Fruit fly (Drosophila melanogaster) whole organism, wandering third instar larva: ENCODE measurements around the gene Cyp4s3.
A peak's percentile ranks its signal among the peaks of the same experiment; 100 is the strongest.

Experiments
- Abd-B ChIP-seq: fragments of >200 bp; optimal IDR thresholded peaks from 2 replicates; lab custom pipeline; 2017; ENCODE audit warnings: missing biosample characterization, missing genetic modification characterization
- CG32264 ChIP-seq: fragments of 200-800 bp; sonication (Bioruptor generic); optimal IDR thresholded peaks from 2 replicates; lab custom pipeline; 2016; ENCODE audit warnings: missing biosample characterization, missing genetic modification characterization
- CG9705 ChIP-seq: fragments of 200-800 bp; sonication (Bioruptor generic); optimal IDR thresholded peaks from 2 replicates; lab custom pipeline; 2018; ENCODE audit warnings: missing biosample characterization, mild to moderate bottlenecking, missing genetic modification characterization
- CrebA ChIP-seq: fragments of 200-800 bp; sonication (Bioruptor generic); optimal IDR thresholded peaks from 2 replicates; lab custom pipeline; 2016; ENCODE audit warnings: missing biosample characterization, mild to moderate bottlenecking, missing genetic modification characterization, borderline replicate concordance
- Dfd ChIP-seq: fragments of >200 bp; optimal IDR thresholded peaks from 2 replicates; lab custom pipeline; 2017; ENCODE audit warnings: missing biosample characterization, missing genetic modification characterization
- Dif ChIP-seq: fragments of 200-275, 200-300 bp; sonication (Bioruptor generic); optimal IDR thresholded peaks from 2 replicates; lab custom pipeline; 2018; ENCODE audit warnings: missing biosample characterization, missing genetic modification characterization; ENCODE audit not compliant: partially characterized antibody
- GATAd ChIP-seq: sonication (Bioruptor generic); optimal IDR thresholded peaks from 2 replicates; lab custom pipeline; 2016; ENCODE audit warnings: missing biosample characterization, missing genetic modification characterization
- HLH106 ChIP-seq: fragments of 200-800 bp; optimal IDR thresholded peaks from 3 replicates; lab custom pipeline; 2019; ENCODE audit warnings: missing biosample characterization, mild to moderate bottlenecking, missing genetic modification characterization, moderate library complexity
- Hnf4 ChIP-seq: fragments of 200-800 bp; sonication (Bioruptor generic); optimal IDR thresholded peaks from 2 replicates; lab custom pipeline; 2016; ENCODE audit warnings: missing biosample characterization, mild to moderate bottlenecking, missing genetic modification characterization
- Hr78 ChIP-seq: fragments of >200 bp; optimal IDR thresholded peaks from 2 replicates; lab custom pipeline; 2017; ENCODE audit warnings: missing biosample characterization, missing genetic modification characterization
- Hr83 ChIP-seq: fragments of 200-300 bp; sonication (Bioruptor generic); optimal IDR thresholded peaks from 2 replicates; lab custom pipeline; 2016; ENCODE audit warnings: missing biosample characterization, mild to moderate bottlenecking, missing genetic modification characterization, moderate library complexity; ENCODE audit not compliant: poor library complexity, severe bottlenecking
- Jra ChIP-seq: sonication (Bioruptor generic); optimal IDR thresholded peaks from 2 replicates; lab custom pipeline; 2016; ENCODE audit warnings: missing biosample characterization, missing genetic modification characterization
- Mio ChIP-seq: sonication (Bioruptor generic); optimal IDR thresholded peaks from 2 replicates; lab custom pipeline; 2016; ENCODE audit warnings: missing biosample characterization, missing genetic modification characterization
- Myc ChIP-seq: fragments of >200 bp; optimal IDR thresholded peaks from 2 replicates; lab custom pipeline; 2017
- N ChIP-seq: fragments of >200 bp; optimal IDR thresholded peaks from 2 replicates; lab custom pipeline; 2018; ENCODE audit warnings: missing biosample characterization, missing external identifiers, missing genetic modification characterization
- OdsH ChIP-seq: fragments of 200-800 bp; sonication (Bioruptor generic); optimal IDR thresholded peaks from 2 replicates; lab custom pipeline; 2016; ENCODE audit warnings: missing biosample characterization, mild to moderate bottlenecking, missing genetic modification characterization
- Rel ChIP-seq, 2 experiments: fragments of 200-800 bp; sonication (Bioruptor generic) in 1 of 2; optimal IDR thresholded peaks; 2 replicates in 1 of 2; 3 replicates in 1 of 2; lab custom pipeline; 2016 to 2019; ENCODE audit warnings: mild to moderate bottlenecking in 2 of 2, missing biosample characterization in 2 of 2, missing genetic modification characterization in 2 of 2, moderate library complexity in 1 of 2
- Sp1 ChIP-seq: fragments of 200-800 bp; sonication (Bioruptor generic); optimal IDR thresholded peaks from 3 replicates; lab custom pipeline; 2019; ENCODE audit warnings: missing biosample characterization, mild to moderate bottlenecking, missing genetic modification characterization, moderate library complexity
- Vsx2 ChIP-seq: fragments of 200-300, 225-300 bp; sonication (Bioruptor generic); optimal IDR thresholded peaks from 2 replicates; lab custom pipeline; 2018; ENCODE audit warnings: missing biosample characterization, missing genetic modification characterization; ENCODE audit not compliant: partially characterized antibody
- br ChIP-seq: fragments of 200-800 bp; sonication (Bioruptor generic); optimal IDR thresholded peaks from 2 replicates; lab custom pipeline; 2016; ENCODE audit warnings: missing biosample characterization, missing genetic modification characterization
- brk ChIP-seq: fragments of 200-800 bp; sonication (Bioruptor generic); optimal IDR thresholded peaks from 2 replicates; lab custom pipeline; 2016; ENCODE audit warnings: missing biosample characterization, mild to moderate bottlenecking, missing genetic modification characterization
- dl ChIP-seq, 2 experiments: fragments of 175-275, 200-275 bp in 1 of 2; fragments of 200-275 bp in 1 of 2; sonication (Bioruptor generic); optimal IDR thresholded peaks; lab custom pipeline; 2018; ENCODE audit warnings: mild to moderate bottlenecking in 2 of 2, missing biosample characterization in 2 of 2, missing genetic modification characterization in 2 of 2, moderate library complexity in 2 of 2; ENCODE audit not compliant: partially characterized antibody in 2 of 2, insufficient read depth in 1 of 2
- dmrt93B ChIP-seq: fragments of 200-800 bp; sonication (Bioruptor generic); optimal IDR thresholded peaks from 2 replicates; lab custom pipeline; 2018; ENCODE audit warnings: missing biosample characterization, mild to moderate bottlenecking, missing genetic modification characterization
- dsf ChIP-seq: sonication (Bioruptor generic); optimal IDR thresholded peaks from 2 replicates; lab custom pipeline; 2016; ENCODE audit warnings: missing biosample characterization, missing genetic modification characterization, borderline replicate concordance
- ey ChIP-seq: fragments of 200-800 bp; sonication (Bioruptor generic); optimal IDR thresholded peaks from 2 replicates; lab custom pipeline; 2016; ENCODE audit warnings: missing biosample characterization, missing genetic modification characterization
- foxo ChIP-seq, 2 experiments: fragments of 200-800 bp; sonication (Bioruptor generic); optimal IDR thresholded peaks; 2 replicates in 1 of 2; 3 replicates in 1 of 2; lab custom pipeline; 2016 to 2017; ENCODE audit warnings: missing biosample characterization in 2 of 2, missing genetic modification characterization in 2 of 2
- fru ChIP-seq: fragments of 200-800 bp; sonication (Bioruptor generic); optimal IDR thresholded peaks from 3 replicates; lab custom pipeline; 2016; ENCODE audit warnings: missing biosample characterization, mild to moderate bottlenecking, missing genetic modification characterization
- h ChIP-seq: fragments of 200-800 bp; sonication (Bioruptor generic); optimal IDR thresholded peaks from 3 replicates; lab custom pipeline; 2016; ENCODE audit warnings: missing biosample characterization, mild to moderate bottlenecking, missing genetic modification characterization
- jim ChIP-seq: fragments of 175-275, 200-325 bp; sonication (Bioruptor generic); optimal IDR thresholded peaks from 2 replicates; lab custom pipeline; 2016; ENCODE audit warnings: missing biosample characterization, mild to moderate bottlenecking, missing genetic modification characterization
- lola ChIP-seq: fragments of >200 bp; optimal IDR thresholded peaks from 2 replicates; lab custom pipeline; 2017; ENCODE audit warnings: missing biosample characterization, missing genetic modification characterization
- pan ChIP-seq: fragments of >200 bp; optimal IDR thresholded peaks from 2 replicates; lab custom pipeline; 2017
- psq ChIP-seq: fragments of 200-800 bp; sonication (Bioruptor generic); optimal IDR thresholded peaks from 3 replicates; lab custom pipeline; 2017; ENCODE audit warnings: missing biosample characterization, mild to moderate bottlenecking, missing genetic modification characterization, moderate library complexity
- rgr ChIP-seq: fragments of 200-800 bp; sonication (Bioruptor generic); optimal IDR thresholded peaks from 3 replicates; lab custom pipeline; 2016; ENCODE audit warnings: missing biosample characterization, mild to moderate bottlenecking, missing genetic modification characterization
- sage ChIP-seq: fragments of 200-800 bp; sonication (Bioruptor generic); optimal IDR thresholded peaks from 2 replicates; lab custom pipeline; 2016; ENCODE audit warnings: missing biosample characterization, mild to moderate bottlenecking, missing genetic modification characterization
- sv ChIP-seq: fragments of 200-800 bp; sonication (Bioruptor generic); optimal IDR thresholded peaks from 3 replicates; lab custom pipeline; 2016; ENCODE audit warnings: missing biosample characterization, missing genetic modification characterization
- tai ChIP-seq: sonication (Bioruptor generic); optimal IDR thresholded peaks from 2 replicates; lab custom pipeline; 2016; ENCODE audit warnings: missing biosample characterization, missing genetic modification characterization
- usp ChIP-seq: fragments of >200 bp; optimal IDR thresholded peaks from 2 replicates; lab custom pipeline; 2017; ENCODE audit warnings: missing biosample characterization, missing genetic modification characterization
- woc ChIP-seq: sonication (Bioruptor generic); optimal IDR thresholded peaks from 2 replicates; lab custom pipeline; 2016; ENCODE audit warnings: missing biosample characterization, mild to moderate bottlenecking, missing genetic modification characterization

The Cyp4s3 gene

dm6 chrX:15089146-15089698, 27.1 kb downstream of the Cyp4s3 start, which contains the start of gene Rab3-GEF:
TSS of gene Rab3-GEF (plus strand) at chrX:15089682.
- TF ChIP-seq br (GFP tag; lab: Kevin White, UChicago) (no peak), usp (no peak), Hr78 (GFP tag; lab: Kevin White, UChicago) (no peak), GATAd (no peak), Mio (GFP tag; lab: Kevin White, UChicago) (no peak), dmrt93B (GFP tag; lab: Kevin White, UChicago) (no peak), Sp1 (GFP tag; lab: Kevin White, UChicago) (no peak), Jra (GFP tag; lab: Kevin White, UChicago) (no peak), Dfd (GFP tag; lab: Kevin White, UChicago) (no peak), pan (no peak), woc (GFP tag; lab: Kevin White, UChicago) (no peak), foxo (GFP tag; optimal IDR thresholded peaks at IDR 0.05; lab: Kevin White, UChicago) (no peak)

dm6 chrX:15085777-15086510, 30.4 kb downstream of the Cyp4s3 start, which contains the start of the genes CG15027 and Dbct:
TSS of gene CG15027 (minus strand) at chrX:15085827.
TSS of gene Dbct (plus strand) at chrX:15086125.
- TF ChIP-seq dsf (GFP tag; lab: Kevin White, UChicago) (peak; percentile 16), tai (GFP tag; lab: Kevin White, UChicago) (peak; percentile 70), Dif (no peak), CG32264 (GFP tag; lab: Kevin White, UChicago) (no peak), psq (peak; percentile 69), foxo (GFP tag; optimal IDR thresholded peaks at IDR 0.05; lab: Kevin White, UChicago) (peak in 1 of 2 experiments; percentile 83), Dfd (GFP tag; lab: Kevin White, UChicago) (no peak), CG9705 (GFP tag; lab: Kevin White, UChicago) (peak; percentile 64), brk (GFP tag; lab: Kevin White, UChicago) (peak; percentile 85), sage (peak; percentile 56), Jra (GFP tag; lab: Kevin White, UChicago) (peak; percentile 59), sv (no peak), dmrt93B (GFP tag; lab: Kevin White, UChicago) (peak; percentile 60), OdsH (GFP tag; lab: Kevin White, UChicago) (peak; percentile 78), rgr (GFP tag; lab: Kevin White, UChicago) (peak; percentile 81), Hr78 (GFP tag; lab: Kevin White, UChicago) (no peak), ey (GFP tag; lab: Kevin White, UChicago) (peak; percentile 58), br (GFP tag; lab: Kevin White, UChicago) (peak; percentile 42), pan (no peak), Mio (GFP tag; lab: Kevin White, UChicago) (no peak), CrebA (GFP tag; lab: Kevin White, UChicago) (no peak), Vsx2 (GFP tag; lab: Kevin White, UChicago) (no peak), dl (GFP tag; optimal IDR thresholded peaks at IDR 0.05; lab: Kevin White, UChicago; ENCODE audit: insufficient read depth in 1 of 2, partially characterized antibody in 2 of 2) (no peak), GATAd (no peak), Rel (GFP tag; optimal IDR thresholded peaks at IDR 0.05; lab: Kevin White, UChicago) (peak; percentile 2), Rel (tag; optimal IDR thresholded peaks at IDR 0.05; lab: Kevin White, UChicago) (peak; percentile 52), N (no peak), HLH106 (tag; lab: Kevin White, UChicago) (peak; percentile 87), woc (GFP tag; lab: Kevin White, UChicago) (peak; percentile 47), usp (no peak), h (GFP tag; lab: Kevin White, UChicago) (peak; percentile 82), Hnf4 (GFP tag; lab: Kevin White, UChicago) (peak; percentile 63), Abd-B (GFP tag; lab: Kevin White, UChicago) (no peak), lola (GFP tag; lab: Kevin White, UChicago) (no peak), Myc (lab: Kevin White, UChicago) (peak; percentile 49), jim (GFP tag; lab: Kevin White, UChicago) (no peak), Hr83 (GFP tag; lab: Kevin White, UChicago) (no peak), Sp1 (GFP tag; lab: Kevin White, UChicago) (peak; percentile 77), fru (GFP tag; lab: Kevin White, UChicago) (peak; percentile 67)
- TF ChIP-seq, all 38 proteins: peak for 21
